Worm (Caenorhabditis elegans) whole organism, L3 larva: ENCODE data around the gene F56D6.13.

Experiments
- aly-2 ChIP-seq: fragments of 150-350 bp; optimal IDR thresholded peaks from 2 replicates; lab custom pipeline; 2014; ENCODE audit warnings: missing biosample characterization, missing genetic modification characterization
- ama-1 ChIP-seq: fragments of 150-350 bp; optimal IDR thresholded peaks from 2 replicates; lab custom pipeline; 2018
- ceh-16 ChIP-seq: sonication (generic microtip); optimal IDR thresholded peaks from 2 replicates; lab custom pipeline; 2017; ENCODE audit warnings: missing biosample characterization, missing genetic modification characterization
- ceh-9 ChIP-seq: sonication (generic microtip); optimal IDR thresholded peaks from 2 replicates; lab custom pipeline; 2018; ENCODE audit warnings: missing biosample characterization, missing genetic modification characterization
- egl-5 ChIP-seq: fragments of 150-350 bp; optimal IDR thresholded peaks from 2 replicates; lab custom pipeline; 2017; ENCODE audit warnings: missing biosample characterization, missing genetic modification reagents, missing genetic modification characterization, inconsistent platforms
- elt-1 ChIP-seq: fragments of 150-350 bp; optimal IDR thresholded peaks from 2 replicates; lab custom pipeline; 2014; ENCODE audit warnings: missing biosample characterization, missing genetic modification characterization
- elt-2 ChIP-seq: sonication (generic microtip); optimal IDR thresholded peaks from 2 replicates; lab custom pipeline; 2016; ENCODE audit warnings: missing genetic modification reagents, mild to moderate bottlenecking, missing genetic modification characterization, missing compliant biosample characterization
- elt-3 ChIP-seq, 3 experiments: fragments of 150-350 bp in 1 of 3; sonication (generic microtip) in 2 of 3; optimal IDR thresholded peaks; 2 replicates in 2 of 3; 4 replicates in 1 of 3; lab custom pipeline; 2014 to 2017; ENCODE audit warnings: missing biosample characterization in 3 of 3, missing genetic modification characterization in 3 of 3
- eor-1 ChIP-seq, 2 experiments: fragments of 150-350 bp; optimal IDR thresholded peaks; 2 replicates each; lab custom pipeline; 2014 to 2018; ENCODE audit warnings: missing biosample characterization in 2 of 2, missing genetic modification characterization in 2 of 2
- fkh-10 ChIP-seq: sonication (generic microtip); optimal IDR thresholded peaks from 2 replicates; lab custom pipeline; 2017; ENCODE audit warnings: missing biosample characterization, missing genetic modification reagents, missing genetic modification characterization
- fkh-2 ChIP-seq: fragments of 150-350 bp; optimal IDR thresholded peaks from 2 replicates; lab custom pipeline; 2014; ENCODE audit warnings: missing biosample characterization, missing genetic modification reagents, missing genetic modification characterization
- fos-1 ChIP-seq: fragments of 150-350 bp; optimal IDR thresholded peaks from 2 replicates; lab custom pipeline; 2014; ENCODE audit warnings: missing biosample characterization, missing genetic modification characterization
- hmg-11 ChIP-seq: sonication (generic microtip); optimal IDR thresholded peaks from 2 replicates; lab custom pipeline; 2016; ENCODE audit warnings: missing genetic modification characterization, missing compliant biosample characterization
- jun-1 ChIP-seq: fragments of 150-350 bp; optimal IDR thresholded peaks from 2 replicates; lab custom pipeline; 2014; ENCODE audit warnings: missing biosample characterization, missing genetic modification reagents, missing genetic modification characterization
- mdl-1 ChIP-seq: fragments of 150-350 bp; optimal IDR thresholded peaks from 2 replicates; lab custom pipeline; 2014; ENCODE audit warnings: missing biosample characterization, missing genetic modification characterization
- nhr-12 ChIP-seq: fragments of 150-350 bp; optimal IDR thresholded peaks from 2 replicates; lab custom pipeline; 2014; ENCODE audit warnings: missing biosample characterization, missing genetic modification characterization
- nhr-237 ChIP-seq: fragments of 150-350 bp; optimal IDR thresholded peaks from 2 replicates; lab custom pipeline; 2014; ENCODE audit warnings: missing biosample characterization, missing genetic modification characterization
- nhr-43 ChIP-seq: sonication (generic microtip); optimal IDR thresholded peaks from 2 replicates; lab custom pipeline; 2016; ENCODE audit warnings: mild to moderate bottlenecking, missing genetic modification characterization, missing compliant biosample characterization; ENCODE audit not compliant: poor library complexity, severe bottlenecking
- pqm-1 ChIP-seq: fragments of 150-350 bp; optimal IDR thresholded peaks from 2 replicates; lab custom pipeline; 2017; ENCODE audit warnings: missing biosample characterization, missing genetic modification characterization, inconsistent platforms
- skn-1 ChIP-seq: fragments of 150-350 bp; optimal IDR thresholded peaks from 2 replicates; lab custom pipeline; 2014; ENCODE audit warnings: missing biosample characterization, missing genetic modification characterization
- snpc-4 ChIP-seq: fragments of 150-350 bp; optimal IDR thresholded peaks from 2 replicates; lab custom pipeline; 2014; ENCODE audit warnings: missing biosample characterization, missing genetic modification characterization
- tbx-2 ChIP-seq: sonication (generic microtip); optimal IDR thresholded peaks from 2 replicates; lab custom pipeline; 2016; ENCODE audit warnings: mild to moderate bottlenecking, missing genetic modification characterization, missing compliant biosample characterization
- unc-62 ChIP-seq: fragments of 150-350 bp; sonication (generic microtip); optimal IDR thresholded peaks from 4 replicates; lab custom pipeline; 2014; ENCODE audit warnings: missing biosample characterization, missing genetic modification reagents, missing genetic modification characterization
- ztf-11 ChIP-seq: fragments of 150-350 bp; optimal IDR thresholded peaks from 2 replicates; lab custom pipeline; 2014; ENCODE audit warnings: missing biosample characterization, missing genetic modification characterization
- ztf-4 ChIP-seq: fragments of 150-350 bp; optimal IDR thresholded peaks from 2 replicates; lab custom pipeline; 2014; ENCODE audit warnings: missing biosample characterization, missing genetic modification characterization

The F56D6.13 gene

ce11 chrIV:3944459-3944858 is 35.2 kb downstream of the F56D6.13 start, which contains the start of gene clec-72:
Gene clec-72 (plus strand): TSS chrIV:3944816.
- TF ChIP-seq snpc-4 (no peak), mdl-1 (tag; lab: Kevin White, UChicago) (no peak), nhr-12 (tag; lab: Kevin White, UChicago) (no peak), pqm-1 (tag; lab: Kevin White, UChicago) (peak; percentile 92), jun-1 (tag; lab: Kevin White, UChicago) (peak; percentile 84), hmg-11 (tag; lab: Kevin White, UChicago) (no peak), skn-1 (tag; lab: Kevin White, UChicago) (peak; percentile 41), ztf-4 (tag; lab: Kevin White, UChicago) (no peak), aly-2 (tag; lab: Kevin White, UChicago) (no peak), elt-2 (tag; lab: Kevin White, UChicago) (peak; percentile 98)

- TF ChIP-seq ceh-9 (tag; lab: Kevin White, UChicago) (no peak), elt-2 (tag; lab: Kevin White, UChicago) (no peak), egl-5 (tag; lab: Kevin White, UChicago) (no peak), eor-1 (tag; optimal IDR thresholded peaks at IDR 0.05; lab: Kevin White, UChicago) (no peak), mdl-1 (tag; lab: Kevin White, UChicago) (no peak), elt-1 (tag; lab: Kevin White, UChicago) (no peak), fkh-2 (tag; lab: Kevin White, UChicago) (no peak), fos-1 (tag; lab: Kevin White, UChicago) (no peak), tbx-2 (tag; lab: Kevin White, UChicago) (no peak), ceh-16 (tag; lab: Kevin White, UChicago) (no peak), ama-1 (lab: Kevin White, UChicago) (no peak), skn-1 (tag; lab: Kevin White, UChicago) (no peak), nhr-12 (tag; lab: Kevin White, UChicago) (no peak), fkh-10 (GFP tag; lab: Kevin White, UChicago) (no peak), aly-2 (tag; lab: Kevin White, UChicago) (no peak), hmg-11 (tag; lab: Kevin White, UChicago) (no peak)
Observed at ce11 chrIV:3956095-3956494, 46.9 kb downstream of the F56D6.13 start, which contains the start of gene clec-73. Gene clec-73 (minus strand): TSS chrIV:3956195.

DNA sequence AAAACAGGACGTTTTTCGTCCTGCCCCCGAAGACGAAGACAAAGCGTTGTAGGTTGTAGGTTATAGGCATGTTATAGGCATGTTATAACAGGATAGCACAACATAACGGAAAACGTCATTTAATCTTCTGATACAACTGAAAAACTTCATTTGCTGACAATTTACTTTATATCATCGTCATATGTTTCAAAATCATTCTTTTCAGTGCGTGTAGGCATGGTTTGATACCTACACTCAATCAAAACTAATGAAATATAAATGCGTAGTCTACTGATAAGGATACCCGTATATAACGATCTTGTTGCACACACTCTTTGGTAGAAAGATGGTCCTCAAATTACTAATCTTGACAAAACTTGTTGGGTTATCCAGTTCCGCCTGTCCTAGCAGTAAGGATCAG is 47.5 kb downstream of the F56D6.13 start, which contains the start of gene clec-74:
Gene clec-74, plus strand, starts transcription at position 301 of the 400 bp plus-strand sequence.
- TF ChIP-seq ztf-11 (no peak), elt-3 (tag; optimal IDR thresholded peaks at IDR 0.05; lab: Kevin White, UChicago) (no peak), mdl-1 (tag; lab: Kevin White, UChicago) (no peak), nhr-43 (tag; lab: Kevin White, UChicago) (no peak), nhr-237 (tag; lab: Kevin White, UChicago) (no peak), unc-62 (GFP tag; lab: Kevin White, UChicago) (no peak)
